Worm (Caenorhabditis elegans) whole organism, midembryonic: ENCODE measurements around the gene gsy-1.

ENCODE experiments used
- cog-1 ChIP-seq: sonication (generic microtip); optimal IDR thresholded peaks from 2 replicates; lab custom pipeline; 2016; ENCODE audit warnings: missing genetic modification characterization, missing compliant biosample characterization
- flt-1 ChIP-seq: fragments of 200-800 bp; sonication (Bioruptor generic); IDR thresholded peaks from 2 replicates; pipeline ENCODE4 v1.3.6; 2022; ENCODE audit warnings: missing genetic modification characterization, missing compliant biosample characterization
- med-1 ChIP-seq: sonication (generic microtip); optimal IDR thresholded peaks from 2 replicates; lab custom pipeline; 2017; ENCODE audit warnings: missing genetic modification characterization, mild to moderate bottlenecking, missing compliant biosample characterization, antibody characterized with exemption, missing genetic modification reagents; ENCODE audit not compliant: insufficient read depth
- ref-1 ChIP-seq: fragments of 200-800 bp; sonication (Bioruptor generic); conservative IDR thresholded peaks from 2 replicates; pipeline ENCODE4 v1.3.6; 2022; ENCODE audit warnings: missing genetic modification reagents, missing genetic modification characterization, missing compliant biosample characterization
- ztf-23 ChIP-seq: fragments of 200-800 bp; sonication (Bioruptor generic); IDR thresholded peaks from 2 replicates; pipeline ENCODE4 v1.3.6; 2022; ENCODE audit warnings: missing genetic modification reagents, missing genetic modification characterization, missing compliant biosample characterization

DNA sequence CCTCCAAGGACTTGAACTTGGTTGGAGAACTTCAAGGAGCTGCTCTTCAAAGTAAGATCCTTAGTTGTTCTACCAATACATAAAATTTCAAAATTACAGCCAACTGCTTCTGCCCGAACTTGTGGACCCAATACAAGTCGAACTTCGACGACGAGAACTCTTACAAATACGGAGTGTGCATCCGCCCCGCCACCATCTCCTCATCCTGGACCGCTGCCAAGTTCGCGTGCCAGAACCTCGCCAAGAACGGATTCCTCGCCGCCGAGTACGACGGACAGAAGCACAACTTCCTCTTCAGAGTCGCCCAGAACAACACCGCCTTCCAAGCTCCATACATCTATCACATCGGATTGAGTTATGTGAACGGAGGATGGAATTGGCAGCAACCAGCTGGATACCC is 18.7 kb upstream of the gsy-1 start:
- TF ChIP-seq med-1 (GFP tag; lab: Kevin White, UChicago) (no peak), ref-1 (GFP tag; lab: Robert Waterston, UW) (no peak), flt-1 (no peak), ztf-23 (no peak), cog-1 (tag; lab: Kevin White, UChicago) (no peak)
